Worm (Caenorhabditis elegans): ENCODE measurements around the gene Y42A5A.1.

The Y42A5A.1 gene

ce11 chrV:11070388-11070787 lies 17.4 kb upstream of the Y42A5A.1 start (continued):
- peak in 1 of 2 experiments; percentile 18 for TF ChIP-seq lin-35 (GFP tag; optimal IDR thresholded peaks at IDR 0.05)
- TF ChIP-seq snpc-4 (tag; optimal IDR thresholded peaks at IDR 0.05), result no peak
- TF ChIP-seq snu-23 (GFP tag; optimal IDR thresholded peaks at IDR 0.05), result no peak
- no peak for TF ChIP-seq nhr-12 (tag; optimal IDR thresholded peaks at IDR 0.05)
- TF ChIP-seq ama-1 (optimal IDR thresholded peaks at IDR 0.05), result no peak
- TF ChIP-seq ceh-88 (GFP tag; IDR thresholded peaks at IDR 0.05), result no peak
- TF ChIP-seq rnt-1 (tag; optimal IDR thresholded peaks at IDR 0.05), result no peak
- TF ChIP-seq elt-2 (tag; optimal IDR thresholded peaks at IDR 0.05), result peak; percentile 25
- TF ChIP-seq sptf-1 (tag; optimal IDR thresholded peaks at IDR 0.05), result no peak
- TF ChIP-seq zag-1 (tag; optimal IDR thresholded peaks at IDR 0.05), result no peak
- TF ChIP-seq isw-1 (GFP tag; IDR thresholded peaks at IDR 0.05), result no peak
- TF ChIP-seq alr-1 (tag; optimal IDR thresholded peaks at IDR 0.05; ENCODE audit: borderline replicate concordance), result no peak
- no peak for TF ChIP-seq sup-37 (GFP tag; optimal IDR thresholded peaks at IDR 0.05)
- TF ChIP-seq nhr-71 (tag; optimal IDR thresholded peaks at IDR 0.05), result no peak
- TF ChIP-seq blmp-1 (tag; optimal IDR thresholded peaks at IDR 0.05), result peak; percentile 58

ce11 chrV:11071453-11071852 lies 16.3 kb upstream of the Y42A5A.1 start:
- TF ChIP-seq nhr-11 (tag; optimal IDR thresholded peaks at IDR 0.05), result peak; percentile 27
- no peak for TF ChIP-seq unc-130 (tag; optimal IDR thresholded peaks at IDR 0.05)
- no peak for TF ChIP-seq egl-27 (tag; optimal IDR thresholded peaks at IDR 0.05)
- no peak for TF ChIP-seq ces-1 (GFP tag; optimal IDR thresholded peaks at IDR 0.05)
- TF ChIP-seq mdl-1 (tag; optimal IDR thresholded peaks at IDR 0.05), result no peak
- no peak for TF ChIP-seq snu-23 (GFP tag; optimal IDR thresholded peaks at IDR 0.05)
- no peak for TF ChIP-seq mab-9 (GFP tag; IDR thresholded peaks at IDR 0.05)
- TF ChIP-seq fkh-10 (GFP tag; optimal IDR thresholded peaks at IDR 0.05), result no peak
- no peak for TF ChIP-seq ceh-8 (GFP tag; optimal IDR thresholded peaks at IDR 0.05)
- no peak for TF ChIP-seq ceh-82 (tag; optimal IDR thresholded peaks at IDR 0.05)
- no peak for TF ChIP-seq nhr-77 (tag; optimal IDR thresholded peaks at IDR 0.05)
- no peak for TF ChIP-seq efl-3 (GFP tag; optimal IDR thresholded peaks at IDR 0.05)
- no peak for TF ChIP-seq C04F5.9 (tag; optimal IDR thresholded peaks at IDR 0.05)
- no peak for TF ChIP-seq mep-1 (tag; optimal IDR thresholded peaks at IDR 0.05)
- TF ChIP-seq F16B12.6 (tag; optimal IDR thresholded peaks at IDR 0.05), result no peak
- TF ChIP-seq zip-4 (GFP tag; optimal IDR thresholded peaks at IDR 0.05), result no peak
- no peak for TF ChIP-seq tbx-2 (tag; optimal IDR thresholded peaks at IDR 0.05)
- TF ChIP-seq nhr-19 (GFP tag; conservative IDR thresholded peaks at IDR 0.05), result 0 out of 2 replicates have a peak, but pooled peaks have one; percentile 2
- peak; percentile 95 for TF ChIP-seq aly-2 (tag; optimal IDR thresholded peaks at IDR 0.05)

ce11 chrV:11073354-11073753 lies 14.4 kb upstream of the Y42A5A.1 start:
- TF ChIP-seq alr-1 (tag; optimal IDR thresholded peaks at IDR 0.05; ENCODE audit: borderline replicate concordance) (no peak), lin-14 (GFP tag; optimal IDR thresholded peaks at IDR 0.05) (peak; percentile 72), snu-23 (GFP tag; optimal IDR thresholded peaks at IDR 0.05) (peak; percentile 9), nhr-19 (GFP tag; conservative IDR thresholded peaks at IDR 0.05) (peak; percentile 49), unc-86 (tag; optimal IDR thresholded peaks at IDR 0.05) (no peak), rnt-1 (tag; optimal IDR thresholded peaks at IDR 0.05) (peak; percentile 73), pag-3 (tag; optimal IDR thresholded peaks at IDR 0.05; ENCODE audit: borderline replicate concordance, insufficient read depth) (peak; percentile 82), ceh-8 (GFP tag; optimal IDR thresholded peaks at IDR 0.05) (no peak), tbx-2 (tag; optimal IDR thresholded peaks at IDR 0.05) (peak; percentile 14), nhr-84 (tag; optimal IDR thresholded peaks at IDR 0.05) (no peak), nhr-71 (tag; optimal IDR thresholded peaks at IDR 0.05) (peak; percentile 57), efl-1 (optimal IDR thresholded peaks at IDR 0.05) (no peak), efl-1 (GFP tag; optimal IDR thresholded peaks at IDR 0.05 in 1 of 2) (peak in 1 of 2 experiments; percentile 49), ceh-63 (GFP tag; optimal IDR thresholded peaks at IDR 0.05) (no peak), zag-1 (tag; optimal IDR thresholded peaks at IDR 0.05) (no peak), nhr-20 (tag; optimal IDR thresholded peaks at IDR 0.05) (no peak), blmp-1 (tag; optimal IDR thresholded peaks at IDR 0.05) (no peak), efl-3 (GFP tag; optimal IDR thresholded peaks at IDR 0.05) (no peak), lsy-2 (tag; optimal IDR thresholded peaks at IDR 0.05) (peak in 1 of 2 experiments; percentile 36), dsc-1 (tag; optimal IDR thresholded peaks at IDR 0.05) (peak; percentile 7)
